Fruit fly (Drosophila melanogaster) whole organism, embryonic: ENCODE results near the gene ast.

Source experiments
- Antp ChIP-seq: fragments of 200-800 bp; sonication (Bioruptor generic); optimal IDR thresholded peaks from 3 replicates; lab custom pipeline; 2016; ENCODE audit warnings: missing biosample characterization, missing genetic modification characterization
- Asciz ChIP-seq: fragments of 200-800 bp; sonication (Bioruptor generic); optimal IDR thresholded peaks from 2 replicates; lab custom pipeline; 2017; ENCODE audit warnings: missing biosample characterization, mild to moderate bottlenecking, missing genetic modification characterization, missing genetic modification reagents
- BEAF-32 ChIP-seq: fragments of 200-800 bp; sonication (Bioruptor generic); optimal IDR thresholded peaks from 3 replicates; lab custom pipeline; 2017; ENCODE audit warnings: missing biosample characterization, missing genetic modification characterization, mild to moderate bottlenecking, moderate library complexity, missing genetic modification reagents
- Bgb ChIP-seq: fragments of 200-800 bp; sonication (Bioruptor generic); IDR thresholded peaks from 2 replicates; pipeline ENCODE4 v1.3.6; 2022; ENCODE audit warnings: missing biosample characterization, missing genetic modification characterization; ENCODE audit not compliant: partially characterized antibody
- CG10543 ChIP-seq: fragments of 200-800 bp; sonication (Bioruptor generic); optimal IDR thresholded peaks from 3 replicates; lab custom pipeline; 2017; ENCODE audit warnings: missing biosample characterization, mild to moderate bottlenecking, missing genetic modification characterization, moderate library complexity
- CG11504 ChIP-seq: fragments of 200-800 bp; sonication (Bioruptor generic); optimal IDR thresholded peaks from 3 replicates; lab custom pipeline; 2019; ENCODE audit warnings: missing biosample characterization, mild to moderate bottlenecking, missing genetic modification characterization, moderate library complexity
- CG13894 ChIP-seq: fragments of 200-800 bp; sonication (Bioruptor generic); optimal IDR thresholded peaks from 3 replicates; lab custom pipeline; 2018; ENCODE audit warnings: missing biosample characterization, mild to moderate bottlenecking, missing genetic modification characterization, moderate library complexity
- CG14710 ChIP-seq: fragments of 200-800 bp; sonication (Bioruptor generic); optimal IDR thresholded peaks from 3 replicates; lab custom pipeline; 2019; ENCODE audit warnings: missing biosample characterization, mild to moderate bottlenecking, missing genetic modification characterization, moderate library complexity
- CG15601 ChIP-seq: fragments of 200-800 bp; sonication (Bioruptor generic); optimal IDR thresholded peaks from 3 replicates; lab custom pipeline; 2019; ENCODE audit warnings: missing biosample characterization, mild to moderate bottlenecking, missing genetic modification characterization, moderate library complexity
- CG15696 ChIP-seq: fragments of 200-800 bp; sonication (Bioruptor generic); optimal IDR thresholded peaks from 2 replicates; lab custom pipeline; 2019; ENCODE audit warnings: missing biosample characterization, mild to moderate bottlenecking, missing genetic modification characterization, moderate library complexity
- CG17802 ChIP-seq: fragments of 200-800 bp; sonication (Bioruptor generic); optimal IDR thresholded peaks from 2 replicates; lab custom pipeline; 2018; ENCODE audit warnings: missing biosample characterization, mild to moderate bottlenecking, missing genetic modification characterization, moderate library complexity
- CG18764 ChIP-seq: fragments of 200-800 bp; sonication (Bioruptor generic); optimal IDR thresholded peaks from 3 replicates; lab custom pipeline; 2016; ENCODE audit warnings: missing biosample characterization, missing genetic modification characterization
- CG2875 ChIP-seq: fragments of 200-800 bp; sonication (Bioruptor generic); optimal IDR thresholded peaks from 2 replicates; lab custom pipeline; 2017; ENCODE audit warnings: missing biosample characterization, mild to moderate bottlenecking, missing genetic modification characterization, missing genetic modification reagents
- CG32767 ChIP-seq: fragments of 200-800 bp; sonication (Bioruptor generic); IDR thresholded peaks from 2 replicates; pipeline ENCODE4 v1.3.6; 2022; ENCODE audit warnings: missing biosample characterization, missing genetic modification characterization
- CG6683 ChIP-seq: fragments of 200-800 bp; sonication (Bioruptor generic); optimal IDR thresholded peaks from 2 replicates; lab custom pipeline; 2017; ENCODE audit warnings: missing biosample characterization, mild to moderate bottlenecking, missing genetic modification characterization, missing genetic modification reagents
- CG7271 ChIP-seq: fragments of 200-800 bp; sonication (Bioruptor generic); optimal IDR thresholded peaks from 2 replicates; lab custom pipeline; 2018; ENCODE audit warnings: missing biosample characterization, mild to moderate bottlenecking, missing genetic modification characterization, moderate library complexity
- CG7839 ChIP-seq: fragments of 200-800 bp; sonication (Bioruptor generic); optimal IDR thresholded peaks from 3 replicates; lab custom pipeline; 2018; ENCODE audit warnings: missing biosample characterization, mild to moderate bottlenecking, missing genetic modification characterization, moderate library complexity
- CG8388 ChIP-seq: fragments of 200-800 bp; sonication (Bioruptor generic); optimal IDR thresholded peaks from 2 replicates; lab custom pipeline; 2019; ENCODE audit warnings: missing biosample characterization, mild to moderate bottlenecking, missing genetic modification characterization, moderate library complexity
- CoRest ChIP-seq: fragments of 200-800 bp; sonication (Bioruptor generic); optimal IDR thresholded peaks from 3 replicates; lab custom pipeline; 2018; ENCODE audit warnings: missing biosample characterization, mild to moderate bottlenecking, missing genetic modification characterization, moderate library complexity
- Drgx ChIP-seq: fragments of 200-800 bp; sonication (Bioruptor generic); IDR thresholded peaks from 2 replicates; pipeline ENCODE4 v1.3.6; 2022; ENCODE audit warnings: missing biosample characterization, missing genetic modification characterization
- Ets65A ChIP-seq: fragments of 200-800 bp; sonication (Bioruptor generic); peaks from one replicate; lab custom pipeline; 2016; ENCODE audit warnings: missing biosample characterization, missing genetic modification characterization
- H2.0 ChIP-seq: fragments of 200-800 bp; sonication (Bioruptor generic); IDR thresholded peaks from 2 replicates; pipeline ENCODE4 v1.3.6; 2022; ENCODE audit warnings: missing biosample characterization, missing genetic modification characterization
- HmgZ ChIP-seq: fragments of 200-800 bp; sonication (Bioruptor generic); optimal IDR thresholded peaks from 2 replicates; lab custom pipeline; 2018; ENCODE audit warnings: missing biosample characterization, mild to moderate bottlenecking, missing genetic modification characterization
- Med ChIP-seq: fragments of 200-800 bp; sonication (Bioruptor generic); peaks from one replicate; lab custom pipeline; 2016; ENCODE audit warnings: missing biosample characterization, missing genetic modification characterization, mild to moderate bottlenecking, inconsistent platforms, moderate library complexity
- Oli ChIP-seq: fragments of 200-800 bp; sonication (Bioruptor generic); optimal IDR thresholded peaks from 2 replicates; lab custom pipeline; 2018; ENCODE audit warnings: missing biosample characterization, mild to moderate bottlenecking, missing genetic modification characterization, moderate library complexity
- Sry-δ ChIP-seq: fragments of 200-800 bp; sonication (Bioruptor generic); optimal IDR thresholded peaks from 2 replicates; lab custom pipeline; 2016; ENCODE audit warnings: missing biosample characterization, missing genetic modification characterization
- Tbp ChIP-seq: fragments of >200 bp; optimal IDR thresholded peaks from 2 replicates; lab custom pipeline; 2018; ENCODE audit warnings: missing biosample characterization, missing genetic modification characterization
- amos ChIP-seq: fragments of 200-800 bp; sonication (Bioruptor generic); IDR thresholded peaks from 2 replicates; pipeline ENCODE4 v1.3.6; 2022; ENCODE audit warnings: missing biosample characterization, missing genetic modification characterization; ENCODE audit not compliant: partially characterized antibody
- aop ChIP-seq: fragments of 200-800 bp; sonication (Bioruptor generic); IDR thresholded peaks from 2 replicates; pipeline ENCODE4 v1.3.6; 2022; ENCODE audit warnings: missing biosample characterization, missing genetic modification characterization
- en ChIP-seq: fragments of 200-800 bp; sonication (Bioruptor generic); optimal IDR thresholded peaks from 2 replicates; lab custom pipeline; 2016; ENCODE audit warnings: missing biosample characterization, missing genetic modification characterization
- jigr1 ChIP-seq: fragments of 200-800 bp; sonication (Bioruptor generic); IDR thresholded peaks from 3 replicates; pipeline ENCODE4 v1.3.6; 2022; ENCODE audit warnings: missing biosample characterization, missing genetic modification characterization
- jing ChIP-seq: fragments of 200-800 bp; sonication (Bioruptor generic); optimal IDR thresholded peaks from 2 replicates; lab custom pipeline; 2018; ENCODE audit warnings: missing biosample characterization, mild to moderate bottlenecking, missing genetic modification characterization
- maf-S ChIP-seq: fragments of 200-800 bp; sonication (Bioruptor generic); optimal IDR thresholded peaks from 2 replicates; lab custom pipeline; 2016; ENCODE audit warnings: missing biosample characterization, missing genetic modification characterization
- nmo ChIP-seq: fragments of 200-800 bp; sonication (Bioruptor generic); optimal IDR thresholded peaks from 2 replicates; lab custom pipeline; 2018; ENCODE audit warnings: missing biosample characterization, mild to moderate bottlenecking, missing genetic modification characterization, moderate library complexity
- odd ChIP-seq: fragments of 200-800 bp; sonication (Bioruptor generic); optimal IDR thresholded peaks from 2 replicates; lab custom pipeline; 2017; ENCODE audit warnings: missing biosample characterization, mild to moderate bottlenecking, missing genetic modification characterization
- prd ChIP-seq, 3 experiments: fragments of >200 bp in 2 of 3; fragments of 200-800 bp in 1 of 3; sonication (Bioruptor generic) in 1 of 3; optimal IDR thresholded peaks in 2 of 3; IDR thresholded peaks in 1 of 3; 2 replicates in 2 of 3; 3 replicates in 1 of 3; pipeline versions ENCODE4 v1.3.6 to Lab custom; 2017 to 2022; ENCODE audit warnings: missing biosample characterization in 1 of 3, missing genetic modification characterization in 1 of 3
- psq ChIP-seq: fragments of 200-800 bp; sonication (Bioruptor generic); optimal IDR thresholded peaks from 2 replicates; lab custom pipeline; 2017; ENCODE audit warnings: missing biosample characterization, missing genetic modification characterization
- sd ChIP-seq: fragments of 200-800 bp; sonication (Bioruptor generic); optimal IDR thresholded peaks from 3 replicates; lab custom pipeline; 2018; ENCODE audit warnings: missing biosample characterization, mild to moderate bottlenecking, missing genetic modification characterization, moderate library complexity
- sens ChIP-seq: fragments of 200-800 bp; sonication (Bioruptor generic); peaks from one replicate; lab custom pipeline; 2016; ENCODE audit warnings: missing biosample characterization, missing genetic modification characterization

The ast gene

dm6 chr2L:1121942-1122710 lies 44.4 kb downstream of the ast start (continued):
- TF ChIP-seq maf-S (no peak), prd (optimal IDR thresholded peaks at IDR 0.05; lab: Kevin White, UChicago) (no peak), prd (GFP tag; IDR thresholded peaks at IDR 0.05; lab: Robert Waterston, UW) (no peak), Oli (no peak), odd (no peak), CG15696 (no peak), aop (no peak), CG15601 (tag; lab: Kevin White, UChicago) (peak; percentile 21), CG10543 (peak; percentile 35), CG7839 (no peak), Sry-δ (GFP tag; lab: Kevin White, UChicago) (no peak), Tbp (GFP tag; lab: Kevin White, UChicago) (no peak), Drgx (GFP tag; lab: Robert Waterston, UW) (no peak), CG7271 (tag; lab: Kevin White, UChicago) (no peak), Bgb (GFP tag; lab: Robert Waterston, UW) (no peak), psq (GFP tag; lab: Kevin White, UChicago) (no peak), BEAF-32 (GFP tag; lab: Kevin White, UChicago) (no peak), CG11504 (tag; lab: Kevin White, UChicago) (peak; percentile 37), sens (GFP tag; lab: Kevin White, UChicago) (peak; percentile 68), CG8388 (GFP tag; lab: Kevin White, UChicago) (no peak), CG2875 (GFP tag; lab: Kevin White, UChicago) (peak; percentile 0), CoRest (no peak), jing (no peak), Asciz (peak; percentile 0), Med (GFP tag; lab: Kevin White, UChicago) (peak; percentile 63), CG14710 (tag; lab: Kevin White, UChicago) (peak; percentile 11), nmo (GFP tag; lab: Kevin White, UChicago) (no peak), CG17802 (tag; lab: Kevin White, UChicago) (no peak)
- TF ChIP-seq, all 482 proteins: peak for 39

dm6 chr2L:1122711-1122960 lies 44.9 kb downstream of the ast start:
- TF ChIP-seq sd (tag; lab: Kevin White, UChicago) (peak; percentile 80), HmgZ (no peak), H2.0 (GFP tag; lab: Robert Waterston, UW) (no peak), jigr1 (GFP tag; lab: Robert Waterston, UW) (no peak), CG13894 (tag; lab: Kevin White, UChicago) (peak; percentile 37), CG6683 (GFP tag; lab: Kevin White, UChicago) (no peak), CG18764 (GFP tag; lab: Kevin White, UChicago) (no peak), Antp (GFP tag; lab: Kevin White, UChicago) (no peak), amos (no peak), en (GFP tag; lab: Kevin White, UChicago) (no peak), CG32767 (GFP tag; lab: Robert Waterston, UW) (no peak), Ets65A (GFP tag; lab: Kevin White, UChicago) (peak; percentile 61)
- TF ChIP-seq, all 482 proteins: peak for 3
